Worm (Caenorhabditis elegans) whole organism, L1 larva: ENCODE measurements around the gene C14A11.6.

Experiments
- C04F5.9 ChIP-seq: sonication (generic microtip); optimal IDR thresholded peaks from 2 replicates; lab custom pipeline; 2016; ENCODE audit warnings: missing genetic modification characterization, missing compliant biosample characterization
- C16A3.4 ChIP-seq: fragments of 150-350 bp; optimal IDR thresholded peaks from 2 replicates; lab custom pipeline; 2014; ENCODE audit warnings: missing biosample characterization, missing genetic modification characterization
- F16B12.6 ChIP-seq: fragments of 150-350 bp; optimal IDR thresholded peaks from 2 replicates; lab custom pipeline; 2014; ENCODE audit warnings: missing biosample characterization, missing genetic modification characterization
- Y116A8C.19 ChIP-seq: sonication (generic microtip); optimal IDR thresholded peaks from 2 replicates; lab custom pipeline; 2016; ENCODE audit warnings: missing compliant biosample characterization, missing genetic modification characterization, borderline replicate concordance
- aha-1 ChIP-seq: fragments of 150-350 bp; optimal IDR thresholded peaks from 2 replicates; lab custom pipeline; 2014; ENCODE audit warnings: missing biosample characterization, missing genetic modification characterization
- alr-1 ChIP-seq: fragments of 200-800 bp; sonication (Bioruptor generic); optimal IDR thresholded peaks from 2 replicates; lab custom pipeline; 2018; ENCODE audit warnings: borderline replicate concordance, mild to moderate bottlenecking, missing genetic modification characterization, missing compliant biosample characterization
- aly-2 ChIP-seq: fragments of 150-350 bp; optimal IDR thresholded peaks from 2 replicates; lab custom pipeline; 2014; ENCODE audit warnings: missing biosample characterization, missing genetic modification characterization
- ama-1 ChIP-seq: fragments of 150-350 bp; optimal IDR thresholded peaks from 2 replicates; lab custom pipeline; 2014
- blmp-1 ChIP-seq: fragments of 150-350 bp; optimal IDR thresholded peaks from 2 replicates; lab custom pipeline; 2014; ENCODE audit warnings: missing biosample characterization, missing genetic modification characterization
- ces-1 ChIP-seq: fragments of 150-350 bp; optimal IDR thresholded peaks from 2 replicates; lab custom pipeline; 2014; ENCODE audit warnings: missing biosample characterization, missing genetic modification reagents, missing genetic modification characterization
- dpl-1 ChIP-seq, 3 experiments: fragments of 150-350 bp in 2 of 3; sonication (generic microtip) in 1 of 3; optimal IDR thresholded peaks; 2 replicates each; lab custom pipeline; 2014 to 2017; ENCODE audit warnings: missing biosample characterization in 3 of 3, missing genetic modification characterization in 3 of 3, missing genetic modification reagents in 3 of 3
- dsc-1 ChIP-seq: sonication (generic microtip); optimal IDR thresholded peaks from 2 replicates; lab custom pipeline; 2016; ENCODE audit warnings: mild to moderate bottlenecking, missing genetic modification characterization, missing compliant biosample characterization
- efl-3 ChIP-seq: fragments of 200-800 bp; sonication (Bioruptor generic); optimal IDR thresholded peaks from 2 replicates; lab custom pipeline; 2018; ENCODE audit warnings: mild to moderate bottlenecking, missing genetic modification characterization, missing compliant biosample characterization
- egl-13 ChIP-seq: sonication (generic microtip); optimal IDR thresholded peaks from 2 replicates; lab custom pipeline; 2016; ENCODE audit warnings: missing genotype, missing genetic modification reagents, missing genetic modification characterization, missing compliant biosample characterization
- egl-27 ChIP-seq, 2 experiments: fragments of 150-350 bp in 1 of 2; sonication (generic microtip); optimal IDR thresholded peaks; 3 replicates each; lab custom pipeline; 2017 to 2018; ENCODE audit warnings: missing biosample characterization in 2 of 2, missing genetic modification characterization in 2 of 2, missing genetic modification reagents in 2 of 2
- elt-2 ChIP-seq: sonication (generic microtip); optimal IDR thresholded peaks from 2 replicates; lab custom pipeline; 2016; ENCODE audit warnings: missing genetic modification characterization, mild to moderate bottlenecking, inconsistent platforms, missing compliant biosample characterization, missing genetic modification reagents
- elt-3 ChIP-seq, 6 experiments: fragments of 150-350 bp in 1 of 6; sonication (generic microtip); optimal IDR thresholded peaks; 2 replicates each; lab custom pipeline; 2017 to 2018; ENCODE audit warnings: missing biosample characterization in 6 of 6, missing genetic modification characterization in 6 of 6, inconsistent platforms in 1 of 6
- ets-5 ChIP-seq: fragments of 200-800 bp; sonication (Bioruptor generic); IDR thresholded peaks from 2 replicates; pipeline ENCODE4 v1.3.6; 2022; ENCODE audit warnings: missing genetic modification characterization, missing compliant biosample characterization
- grh-1 ChIP-seq: fragments of 200-800 bp; sonication (Bioruptor generic); IDR thresholded peaks from 2 replicates; pipeline ENCODE4 v1.3.6; 2022; ENCODE audit warnings: missing genetic modification reagents, missing genetic modification characterization, missing compliant biosample characterization
- jun-1 ChIP-seq: fragments of 150-350 bp; optimal IDR thresholded peaks from 2 replicates; lab custom pipeline; 2014; ENCODE audit warnings: missing biosample characterization, missing genetic modification reagents, missing genetic modification characterization
- lin-13 ChIP-seq: fragments of 150-350 bp; optimal IDR thresholded peaks from 2 replicates; lab custom pipeline; 2014; ENCODE audit warnings: missing biosample characterization, missing genetic modification reagents, missing genetic modification characterization
- lin-15B ChIP-seq: fragments of 150-350 bp; sonication (generic microtip); optimal IDR thresholded peaks from 3 replicates; lab custom pipeline; 2014; ENCODE audit warnings: missing biosample characterization, missing genetic modification characterization
- lin-35 ChIP-seq, 2 experiments: fragments of 150-350 bp; optimal IDR thresholded peaks; 2 replicates each; lab custom pipeline; 2014; ENCODE audit warnings: missing biosample characterization in 2 of 2, missing genetic modification characterization in 2 of 2, missing genetic modification reagents in 2 of 2
- lir-3 ChIP-seq: sonication (generic microtip); optimal IDR thresholded peaks from 2 replicates; lab custom pipeline; 2016; ENCODE audit warnings: mild to moderate bottlenecking, missing genetic modification characterization, moderate library complexity, missing compliant biosample characterization; ENCODE audit not compliant: poor library complexity
- mdl-1 ChIP-seq, 2 experiments: fragments of 150-350 bp; optimal IDR thresholded peaks; 2 replicates each; lab custom pipeline; 2014 to 2017; ENCODE audit warnings: missing biosample characterization in 2 of 2, missing genetic modification characterization in 2 of 2, inconsistent platforms in 1 of 2
- mef-2 ChIP-seq: fragments of 150-350 bp; optimal IDR thresholded peaks from 2 replicates; lab custom pipeline; 2014; ENCODE audit warnings: missing biosample characterization, missing genetic modification characterization
- mep-1 ChIP-seq: fragments of 150-350 bp; optimal IDR thresholded peaks from 2 replicates; lab custom pipeline; 2014; ENCODE audit warnings: missing biosample characterization, missing genetic modification characterization
- nhr-11 ChIP-seq: fragments of 150-350 bp; optimal IDR thresholded peaks from 2 replicates; lab custom pipeline; 2014; ENCODE audit warnings: missing biosample characterization, missing genetic modification characterization
- nhr-20 ChIP-seq: sonication (generic microtip); optimal IDR thresholded peaks from 2 replicates; lab custom pipeline; 2016; ENCODE audit warnings: mild to moderate bottlenecking, missing genetic modification characterization, missing compliant biosample characterization
- nhr-28 ChIP-seq: fragments of 150-350 bp; optimal IDR thresholded peaks from 2 replicates; lab custom pipeline; 2014; ENCODE audit warnings: missing biosample characterization, missing genetic modification characterization
- nhr-47 ChIP-seq: sonication (generic microtip); optimal IDR thresholded peaks from 2 replicates; lab custom pipeline; 2016; ENCODE audit warnings: mild to moderate bottlenecking, missing genetic modification characterization, moderate library complexity, missing compliant biosample characterization
- nhr-71 ChIP-seq: sonication (generic microtip); optimal IDR thresholded peaks from 2 replicates; lab custom pipeline; 2016; ENCODE audit warnings: mild to moderate bottlenecking, missing genetic modification characterization, moderate library complexity, missing compliant biosample characterization
- nhr-85 ChIP-seq: sonication (generic microtip); peaks from one replicate; lab custom pipeline; 2016; ENCODE audit warnings: missing genetic modification characterization, inconsistent platforms, missing compliant biosample characterization
- nhr-90 ChIP-seq: sonication (generic microtip); optimal IDR thresholded peaks from 2 replicates; lab custom pipeline; 2016; ENCODE audit warnings: mild to moderate bottlenecking, missing genetic modification characterization, missing compliant biosample characterization; ENCODE audit not compliant: poor library complexity
- pag-3 ChIP-seq: sonication (generic microtip); optimal IDR thresholded peaks from 2 replicates; lab custom pipeline; 2017; ENCODE audit warnings: missing genetic modification characterization, mild to moderate bottlenecking, missing compliant biosample characterization, antibody characterized with exemption, borderline replicate concordance; ENCODE audit not compliant: insufficient read depth
- pax-3 ChIP-seq: fragments of 200-800 bp; sonication (Bioruptor generic); optimal IDR thresholded peaks from 2 replicates; lab custom pipeline; 2018; ENCODE audit warnings: mild to moderate bottlenecking, missing genetic modification characterization, moderate library complexity, missing compliant biosample characterization
- pqm-1 ChIP-seq: sonication (generic microtip); optimal IDR thresholded peaks from 3 replicates; lab custom pipeline; 2017; ENCODE audit warnings: missing biosample characterization, missing genetic modification characterization
- rnt-1 ChIP-seq: sonication (generic microtip); optimal IDR thresholded peaks from 2 replicates; lab custom pipeline; 2016; ENCODE audit warnings: mild to moderate bottlenecking, missing genetic modification characterization, moderate library complexity, missing compliant biosample characterization
- snu-23 ChIP-seq: sonication (generic microtip); optimal IDR thresholded peaks from 2 replicates; lab custom pipeline; 2016; ENCODE audit warnings: missing genetic modification characterization, missing compliant biosample characterization
- tbx-2 ChIP-seq: sonication (generic microtip); optimal IDR thresholded peaks from 2 replicates; lab custom pipeline; 2016; ENCODE audit warnings: missing genetic modification characterization, missing compliant biosample characterization
- tlp-1 ChIP-seq: fragments of 150-350 bp; optimal IDR thresholded peaks from 2 replicates; lab custom pipeline; 2014; ENCODE audit warnings: missing biosample characterization, missing genetic modification characterization
- unc-30 ChIP-seq: sonication (generic microtip); optimal IDR thresholded peaks from 2 replicates; lab custom pipeline; 2017; ENCODE audit warnings: missing biosample characterization, missing genetic modification characterization
- unc-86 ChIP-seq: sonication (generic microtip); optimal IDR thresholded peaks from 2 replicates; lab custom pipeline; 2016; ENCODE audit warnings: missing genetic modification characterization, missing compliant biosample characterization
- unc-98 ChIP-seq: fragments of 200-800 bp; sonication (Bioruptor generic); IDR thresholded peaks from 2 replicates; pipeline ENCODE4 v1.3.6; 2022; ENCODE audit warnings: missing genetic modification characterization, missing compliant biosample characterization
- vab-15 ChIP-seq: sonication (generic microtip); optimal IDR thresholded peaks from 2 replicates; lab custom pipeline; 2017; ENCODE audit warnings: missing genotype, mild to moderate bottlenecking, missing genetic modification characterization, missing compliant biosample characterization
- zag-1 ChIP-seq: fragments of 150-350 bp; optimal IDR thresholded peaks from 2 replicates; lab custom pipeline; 2014; ENCODE audit warnings: missing biosample characterization, missing genetic modification characterization
- zip-4 ChIP-seq: fragments of 200-800 bp; sonication (Bioruptor generic); optimal IDR thresholded peaks from 2 replicates; lab custom pipeline; 2018; ENCODE audit warnings: mild to moderate bottlenecking, missing genetic modification characterization, moderate library complexity, missing compliant biosample characterization

C14A11.6 gene

ce11 chrX:2827702-2828182 is 13.8 kb upstream of the C14A11.6 start, which contains the start of gene ssr-2 (continued):
- TF ChIP-seq dsc-1 (tag; lab: Kevin White, UChicago) (peak; percentile 67), C04F5.9 (tag; lab: Kevin White, UChicago) (no peak), nhr-47 (peak; percentile 29), ces-1 (GFP tag; lab: Kevin White, UChicago) (no peak), aha-1 (tag; lab: Kevin White, UChicago) (no peak), F16B12.6 (tag; lab: Kevin White, UChicago) (no peak), ama-1 (no peak), ets-5 (GFP tag; lab: Robert Waterston, UW) (no peak), dpl-1 (GFP tag; optimal IDR thresholded peaks at IDR 0.05; lab: Kevin White, UChicago) (no peak), mef-2 (tag; lab: Kevin White, UChicago) (no peak), unc-86 (tag; lab: Kevin White, UChicago) (no peak), lin-13 (GFP tag; lab: Kevin White, UChicago) (no peak), grh-1 (GFP tag; lab: Robert Waterston, UW) (no peak)

- TF ChIP-seq elt-3 (tag; optimal IDR thresholded peaks at IDR 0.05; lab: Kevin White, UChicago) (no peak), egl-27 (tag; optimal IDR thresholded peaks at IDR 0.05; lab: Kevin White, UChicago) (no peak), egl-13 (tag; lab: Kevin White, UChicago) (no peak), lin-35 (GFP tag; optimal IDR thresholded peaks at IDR 0.05; lab: Kevin White, UChicago) (no peak), elt-2 (tag; lab: Kevin White, UChicago) (no peak), nhr-20 (no peak), blmp-1 (tag; lab: Kevin White, UChicago) (no peak), mep-1 (tag; lab: Kevin White, UChicago) (no peak), efl-3 (GFP tag; lab: Kevin White, UChicago) (no peak)
- TF ChIP-seq, all 84 proteins: peak for 0
Measured at ce11 chrX:2826337-2826736, 12.4 kb upstream of the C14A11.6 start.

ce11 chrX:2820148-2820547 is 6.2 kb upstream of the C14A11.6 start, which contains the start of gene tsp-6:
Gene tsp-6 (plus strand): TSS chrX:2820448.
- no peak for TF ChIP-seq pax-3
- TF ChIP-seq pag-3 (tag; lab: Kevin White, UChicago), result no peak
- no peak for TF ChIP-seq tlp-1 (tag; lab: Kevin White, UChicago)
- no peak for TF ChIP-seq grh-1 (GFP tag; lab: Robert Waterston, UW)
- TF ChIP-seq alr-1, result no peak
- no peak for TF ChIP-seq efl-3 (GFP tag; lab: Kevin White, UChicago)
- no peak for TF ChIP-seq egl-27 (tag; optimal IDR thresholded peaks at IDR 0.05; lab: Kevin White, UChicago)
- no peak for TF ChIP-seq lir-3 (tag; lab: Kevin White, UChicago)
- TF ChIP-seq nhr-71, result no peak
- no peak for TF ChIP-seq lin-15B (tag; lab: Kevin White, UChicago)
- no peak for TF ChIP-seq zip-4 (GFP tag; lab: Kevin White, UChicago)
- TF ChIP-seq aly-2 (tag; lab: Kevin White, UChicago), result no peak
- TF ChIP-seq rnt-1, result no peak
- no peak for TF ChIP-seq nhr-11
- no peak for TF ChIP-seq unc-30 (tag; lab: Kevin White, UChicago)
- no peak for TF ChIP-seq egl-13 (tag; lab: Kevin White, UChicago)
- no peak for TF ChIP-seq pqm-1 (tag; lab: Kevin White, UChicago)
- no peak for TF ChIP-seq unc-98
- no peak for TF ChIP-seq C16A3.4 (tag; lab: Kevin White, UChicago)
- TF ChIP-seq, all 84 proteins: peak for 0

ce11 chrX:2819747-2820146 is 5.8 kb upstream of the C14A11.6 start:
- no peak for TF ChIP-seq jun-1 (tag; lab: Kevin White, UChicago)
- TF ChIP-seq snu-23 (GFP tag; lab: Kevin White, UChicago), result no peak
- TF ChIP-seq unc-30 (tag; lab: Kevin White, UChicago), result no peak
- no peak for TF ChIP-seq zag-1 (tag; lab: Kevin White, UChicago)
- TF ChIP-seq tbx-2, result no peak
- no peak for TF ChIP-seq mdl-1 (tag; optimal IDR thresholded peaks at IDR 0.05; lab: Kevin White, UChicago)
- no peak for TF ChIP-seq nhr-85 (tag; lab: Kevin White, UChicago)
- no peak for TF ChIP-seq pqm-1 (tag; lab: Kevin White, UChicago)
- TF ChIP-seq alr-1, result no peak
- TF ChIP-seq vab-15 (tag; lab: Kevin White, UChicago), result no peak
- TF ChIP-seq grh-1 (GFP tag; lab: Robert Waterston, UW), result no peak
- TF ChIP-seq dsc-1 (tag; lab: Kevin White, UChicago), result no peak
- TF ChIP-seq egl-13 (tag; lab: Kevin White, UChicago), result no peak
- TF ChIP-seq zip-4 (GFP tag; lab: Kevin White, UChicago), result no peak
- TF ChIP-seq nhr-90 (tag; lab: Kevin White, UChicago), result no peak
- TF ChIP-seq nhr-28 (tag; lab: Kevin White, UChicago), result no peak
- no peak for TF ChIP-seq Y116A8C.19 (tag; lab: Kevin White, UChicago)
